Worm (Caenorhabditis elegans): ENCODE results near the gene best-23.

- TF ChIP-seq flt-1 (GFP tag; IDR thresholded peaks at IDR 0.05) (no peak), cog-1 (tag; optimal IDR thresholded peaks at IDR 0.05) (no peak), ztf-29 (GFP tag; IDR thresholded peaks at IDR 0.05) (no peak), ztf-23 (GFP tag; IDR thresholded peaks at IDR 0.05) (no peak), klf-2 (GFP tag; conservative IDR thresholded peaks at IDR 0.05) (no peak), tab-1 (GFP tag; IDR thresholded peaks at IDR 0.05) (no peak)
These were observed 6.6 kb downstream of the best-23 start for ce11 chrII:7900762-7901161.

Data from whole organism, midembryonic.